Fruit fly (Drosophila melanogaster): ENCODE measurements around the gene Taf10.

DNA sequence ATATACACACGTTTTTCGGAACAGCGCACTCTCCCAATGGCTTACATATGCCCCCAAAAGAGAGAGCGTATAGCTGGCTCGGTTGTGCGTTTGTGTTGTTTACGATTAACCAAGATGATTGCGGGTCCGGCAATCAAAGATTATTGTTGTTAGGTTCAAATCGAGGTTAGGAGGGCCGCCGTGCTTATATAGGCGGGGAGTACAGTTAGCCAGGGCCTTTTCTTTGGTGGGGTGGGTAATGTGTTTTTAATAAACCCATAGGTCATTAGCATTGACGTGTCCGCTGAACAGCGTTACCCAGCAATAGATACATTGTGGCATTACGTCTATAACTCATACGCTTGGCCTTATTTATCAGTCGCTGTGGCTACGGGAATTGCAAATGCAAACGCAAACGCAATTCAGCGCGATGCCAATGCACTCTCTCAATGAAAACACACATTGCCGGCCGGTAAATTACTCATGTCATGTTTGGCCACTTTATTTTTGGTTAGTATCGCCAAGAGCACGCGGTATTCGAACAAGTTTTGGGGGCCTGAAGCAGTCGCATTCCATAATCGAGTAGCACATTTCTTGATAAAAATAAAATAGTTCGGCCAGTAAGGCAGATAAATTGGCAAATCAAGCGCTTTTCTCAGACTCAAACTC lies 13.8 kb upstream of the Taf10 start:
- no peak for TF ChIP-seq CG1620 (GFP tag; optimal IDR thresholded peaks at IDR 0.05)
- no peak for TF ChIP-seq cnc (optimal IDR thresholded peaks at IDR 0.05)

Measured in whole organism, adult.